Worm (Caenorhabditis elegans) whole organism, midembryonic: Measurements from ENCODE around the gene F57C12.6.

ENCODE experiments used
- T22C8.4 ChIP-seq: fragments of 200-800 bp; sonication (Bioruptor generic); IDR thresholded peaks from 2 replicates; pipeline ENCODE4 v1.3.6; 2022; ENCODE audit warnings: missing genetic modification characterization, missing compliant biosample characterization
- cog-1 ChIP-seq: sonication (generic microtip); optimal IDR thresholded peaks from 2 replicates; lab custom pipeline; 2016; ENCODE audit warnings: missing genetic modification characterization, missing compliant biosample characterization
- flt-1 ChIP-seq: fragments of 200-800 bp; sonication (Bioruptor generic); IDR thresholded peaks from 2 replicates; pipeline ENCODE4 v1.3.6; 2022; ENCODE audit warnings: missing genetic modification characterization, missing compliant biosample characterization
- klf-2 ChIP-seq: fragments of 200-800 bp; sonication (Bioruptor generic); conservative IDR thresholded peaks from 2 replicates; pipeline ENCODE4 v1.3.6; 2022; ENCODE audit warnings: missing genetic modification reagents, missing genetic modification characterization, missing compliant biosample characterization
- med-1 ChIP-seq: sonication (generic microtip); optimal IDR thresholded peaks from 2 replicates; lab custom pipeline; 2017; ENCODE audit warnings: missing genetic modification characterization, mild to moderate bottlenecking, missing compliant biosample characterization, antibody characterized with exemption, missing genetic modification reagents; ENCODE audit not compliant: insufficient read depth
- ref-1 ChIP-seq: fragments of 200-800 bp; sonication (Bioruptor generic); conservative IDR thresholded peaks from 2 replicates; pipeline ENCODE4 v1.3.6; 2022; ENCODE audit warnings: missing genetic modification reagents, missing genetic modification characterization, missing compliant biosample characterization
- tab-1 ChIP-seq: fragments of 200-800 bp; sonication (Bioruptor generic); IDR thresholded peaks from 2 replicates; pipeline ENCODE4 v1.3.6; 2022; ENCODE audit warnings: missing genetic modification characterization, missing compliant biosample characterization
- ztf-23 ChIP-seq: fragments of 200-800 bp; sonication (Bioruptor generic); IDR thresholded peaks from 2 replicates; pipeline ENCODE4 v1.3.6; 2022; ENCODE audit warnings: missing genetic modification reagents, missing genetic modification characterization, missing compliant biosample characterization
- ztf-29 ChIP-seq: fragments of 200-800 bp; sonication (Bioruptor generic); IDR thresholded peaks from 2 replicates; pipeline ENCODE4 v1.3.6; 2022; ENCODE audit warnings: missing genetic modification reagents, missing genetic modification characterization, missing compliant biosample characterization

Gene F57C12.6

ce11 chrX:581754-582153 lies 28.0 kb upstream of the F57C12.6 start:
- no peak for TF ChIP-seq cog-1 (tag; lab: Kevin White, UChicago)
- no peak for TF ChIP-seq ztf-23 (GFP tag; lab: Robert Waterston, UW)
- no peak for TF ChIP-seq tab-1 (GFP tag; lab: Robert Waterston, UW)
- TF ChIP-seq ref-1 (GFP tag; lab: Robert Waterston, UW) = no peak
- no peak for TF ChIP-seq ztf-29 (GFP tag; lab: Robert Waterston, UW)

- TF ChIP-seq tab-1 (GFP tag; lab: Robert Waterston, UW) (no peak), ztf-29 (GFP tag; lab: Robert Waterston, UW) (no peak), med-1 (GFP tag; lab: Kevin White, UChicago) (no peak), klf-2 (GFP tag; lab: Robert Waterston, UW) (no peak), ref-1 (GFP tag; lab: Robert Waterston, UW) (no peak), cog-1 (tag; lab: Kevin White, UChicago) (no peak), ztf-23 (GFP tag; lab: Robert Waterston, UW) (no peak), flt-1 (GFP tag; lab: Robert Waterston, UW) (no peak), T22C8.4 (GFP tag; lab: Robert Waterston, UW) (no peak)
Observed at ce11 chrX:575084-575483, 21.3 kb upstream of the F57C12.6 start.

- no peak for TF ChIP-seq ztf-29 (GFP tag; lab: Robert Waterston, UW)
- TF ChIP-seq tab-1 (GFP tag; lab: Robert Waterston, UW) = no peak
- no peak for TF ChIP-seq klf-2 (GFP tag; lab: Robert Waterston, UW)
- no peak for TF ChIP-seq cog-1 (tag; lab: Kevin White, UChicago)
- TF ChIP-seq ref-1 (GFP tag; lab: Robert Waterston, UW) = no peak
- TF ChIP-seq flt-1 (GFP tag; lab: Robert Waterston, UW) = no peak
- TF ChIP-seq T22C8.4 (GFP tag; lab: Robert Waterston, UW) = no peak
- TF ChIP-seq med-1 (GFP tag; lab: Kevin White, UChicago) = no peak
- TF ChIP-seq ztf-23 (GFP tag; lab: Robert Waterston, UW) = no peak
Observed at ce11 chrX:573270-573669, 19.5 kb upstream of the F57C12.6 start.

- TF ChIP-seq T22C8.4 (GFP tag; lab: Robert Waterston, UW) (no peak), klf-2 (GFP tag; lab: Robert Waterston, UW) (no peak), ztf-29 (GFP tag; lab: Robert Waterston, UW) (no peak), med-1 (GFP tag; lab: Kevin White, UChicago) (no peak), tab-1 (GFP tag; lab: Robert Waterston, UW) (no peak), ref-1 (GFP tag; lab: Robert Waterston, UW) (no peak)
Observed at ce11 chrX:572601-573000, 18.8 kb upstream of the F57C12.6 start, which contains the start of gene mrp-2. Gene mrp-2, minus strand, starts transcription at chrX:572701.

ce11 chrX:571367-571766 lies 17.6 kb upstream of the F57C12.6 start:
- no peak for TF ChIP-seq ztf-29 (GFP tag; lab: Robert Waterston, UW)
- TF ChIP-seq T22C8.4 (GFP tag; lab: Robert Waterston, UW) = no peak
- no peak for TF ChIP-seq ref-1 (GFP tag; lab: Robert Waterston, UW)
- no peak for TF ChIP-seq ztf-23 (GFP tag; lab: Robert Waterston, UW)
- TF ChIP-seq med-1 (GFP tag; lab: Kevin White, UChicago) = no peak
- TF ChIP-seq flt-1 (GFP tag; lab: Robert Waterston, UW) = no peak
- TF ChIP-seq tab-1 (GFP tag; lab: Robert Waterston, UW) = no peak
- TF ChIP-seq klf-2 (GFP tag; lab: Robert Waterston, UW) = no peak
- TF ChIP-seq cog-1 (tag; lab: Kevin White, UChicago) = no peak

ce11 chrX:557857-558256 lies 4.1 kb upstream of the F57C12.6 start, which contains the start of gene nas-38:
Gene nas-38, plus strand, starts transcription at chrX:558157.
- TF ChIP-seq cog-1 (tag; lab: Kevin White, UChicago) = no peak
- TF ChIP-seq tab-1 (GFP tag; lab: Robert Waterston, UW) = no peak
- TF ChIP-seq ztf-29 (GFP tag; lab: Robert Waterston, UW) = no peak
- TF ChIP-seq med-1 (GFP tag; lab: Kevin White, UChicago) = no peak
- TF ChIP-seq T22C8.4 (GFP tag; lab: Robert Waterston, UW) = no peak
- TF ChIP-seq ztf-23 (GFP tag; lab: Robert Waterston, UW) = no peak
- TF ChIP-seq ref-1 (GFP tag; lab: Robert Waterston, UW) = no peak
- TF ChIP-seq klf-2 (GFP tag; lab: Robert Waterston, UW) = no peak
- TF ChIP-seq flt-1 (GFP tag; lab: Robert Waterston, UW) = no peak

- TF ChIP-seq tab-1 (GFP tag; lab: Robert Waterston, UW) (no peak), ztf-29 (GFP tag; lab: Robert Waterston, UW) (no peak), ztf-23 (GFP tag; lab: Robert Waterston, UW) (no peak), ref-1 (GFP tag; lab: Robert Waterston, UW) (no peak), cog-1 (tag; lab: Kevin White, UChicago) (no peak), T22C8.4 (GFP tag; lab: Robert Waterston, UW) (no peak), med-1 (GFP tag; lab: Kevin White, UChicago) (no peak), flt-1 (GFP tag; lab: Robert Waterston, UW) (no peak), klf-2 (GFP tag; lab: Robert Waterston, UW) (no peak)
Observed at ce11 chrX:557195-557594, 3.4 kb upstream of the F57C12.6 start, which contains the start of gene hlh-19. Gene hlh-19, minus strand, starts transcription at chrX:557295.

- TF ChIP-seq med-1 (GFP tag; lab: Kevin White, UChicago) (no peak), ztf-29 (GFP tag; lab: Robert Waterston, UW) (no peak), T22C8.4 (GFP tag; lab: Robert Waterston, UW) (no peak), klf-2 (GFP tag; lab: Robert Waterston, UW) (no peak), flt-1 (GFP tag; lab: Robert Waterston, UW) (no peak), tab-1 (GFP tag; lab: Robert Waterston, UW) (no peak), ref-1 (GFP tag; lab: Robert Waterston, UW) (no peak), cog-1 (tag; lab: Kevin White, UChicago) (no peak), ztf-23 (GFP tag; lab: Robert Waterston, UW) (no peak)
Observed at ce11 chrX:555043-555791, 1.4 kb upstream of the F57C12.6 start.
